Worm (Caenorhabditis elegans) whole organism, L4 larva: ENCODE measurements around the gene vha-11.

Experiments
- F10B5.3 ChIP-seq: sonication (generic microtip); optimal IDR thresholded peaks from 2 replicates; lab custom pipeline; 2016; ENCODE audit warnings: mild to moderate bottlenecking, missing genetic modification characterization, missing compliant biosample characterization
- F26F4.8 ChIP-seq: fragments of 200-800 bp; sonication (Bioruptor generic); conservative IDR thresholded peaks from 2 replicates; pipeline ENCODE4 v1.3.6; 2022; ENCODE audit warnings: missing genetic modification characterization, missing compliant biosample characterization
- F44E2.7 ChIP-seq: fragments of 200-800 bp; sonication (Bioruptor generic); IDR thresholded peaks from 2 replicates; pipeline ENCODE4 v2.1.2; 2022; ENCODE audit warnings: missing genetic modification characterization, missing compliant biosample characterization
- Y5F2A.4 ChIP-seq: fragments of 200-800 bp; sonication (Bioruptor generic); optimal IDR thresholded peaks from 2 replicates; lab custom pipeline; 2018; ENCODE audit warnings: mild to moderate bottlenecking, missing genetic modification characterization, missing compliant biosample characterization
- Y75B8A.6 ChIP-seq: fragments of 200-800 bp; sonication (Bioruptor generic); IDR thresholded peaks from 2 replicates; pipeline ENCODE4 v1.3.6; 2022; ENCODE audit warnings: missing genetic modification reagents, missing genetic modification characterization, missing compliant biosample characterization
- aly-2 ChIP-seq: sonication (generic microtip); optimal IDR thresholded peaks from 2 replicates; lab custom pipeline; 2018; ENCODE audit warnings: missing biosample characterization, missing genetic modification characterization
- arid-1 ChIP-seq: fragments of 200-800 bp; sonication (Bioruptor generic); conservative IDR thresholded peaks from 2 replicates; pipeline ENCODE4 v1.3.6; 2022; ENCODE audit warnings: missing genetic modification reagents, missing genetic modification characterization, missing compliant biosample characterization
- ceh-28 ChIP-seq: fragments of 150-350 bp; optimal IDR thresholded peaks from 2 replicates; lab custom pipeline; 2014; ENCODE audit warnings: missing biosample characterization, missing genetic modification reagents, missing genetic modification characterization
- ceh-32 ChIP-seq: sonication (generic microtip); optimal IDR thresholded peaks from 2 replicates; lab custom pipeline; 2016; ENCODE audit warnings: mild to moderate bottlenecking, missing genetic modification characterization, missing compliant biosample characterization; ENCODE audit not compliant: poor library complexity
- ces-1 ChIP-seq: fragments of 150-350 bp; sonication (generic microtip); optimal IDR thresholded peaks from 4 replicates; lab custom pipeline; 2014; ENCODE audit warnings: missing biosample characterization, missing genetic modification reagents, missing genetic modification characterization
- cey-2 ChIP-seq: sonication (generic microtip); optimal IDR thresholded peaks from 3 replicates; lab custom pipeline; 2017; ENCODE audit warnings: missing genetic modification characterization, mild to moderate bottlenecking, missing compliant biosample characterization, antibody characterized with exemption, borderline replicate concordance; ENCODE audit not compliant: insufficient read depth
- daf-12 ChIP-seq: fragments of 150-350 bp; optimal IDR thresholded peaks from 2 replicates; lab custom pipeline; 2014; ENCODE audit warnings: missing biosample characterization, missing genetic modification reagents, missing genetic modification characterization
- dmd-6 ChIP-seq: fragments of 200-800 bp; sonication (Bioruptor generic); IDR thresholded peaks from 2 replicates; pipeline ENCODE4 v1.3.6; 2022; ENCODE audit warnings: missing genetic modification reagents, missing genetic modification characterization, missing compliant biosample characterization
- dmd-9 ChIP-seq: fragments of 200-800 bp; sonication (Bioruptor generic); IDR thresholded peaks from 2 replicates; pipeline ENCODE4 v1.3.6; 2022; ENCODE audit warnings: missing genetic modification reagents, missing genetic modification characterization, missing compliant biosample characterization
- egl-43 ChIP-seq: fragments of 200-800 bp; sonication (Bioruptor generic); IDR thresholded peaks from 2 replicates; pipeline ENCODE4 v1.3.6; 2022; ENCODE audit warnings: missing genetic modification reagents, missing genetic modification characterization, missing compliant biosample characterization
- fkh-10 ChIP-seq: fragments of 150-350 bp; optimal IDR thresholded peaks from 2 replicates; lab custom pipeline; 2014; ENCODE audit warnings: missing biosample characterization, missing genetic modification reagents, missing genetic modification characterization
- hmg-1.1 ChIP-seq: fragments of 200-800 bp; sonication (Bioruptor generic); IDR thresholded peaks from 2 replicates; pipeline ENCODE4 v1.3.6; 2022; ENCODE audit warnings: missing genetic modification reagents, missing genetic modification characterization, missing compliant biosample characterization
- jun-1 ChIP-seq: fragments of 150-350 bp; optimal IDR thresholded peaks from 2 replicates; lab custom pipeline; 2014; ENCODE audit warnings: missing biosample characterization, missing genetic modification reagents, missing genetic modification characterization
- lim-7 ChIP-seq: fragments of 200-800 bp; sonication (Bioruptor generic); IDR thresholded peaks from 2 replicates; pipeline ENCODE4 v1.3.6; 2022; ENCODE audit warnings: missing genetic modification characterization, missing compliant biosample characterization
- lin-39 ChIP-seq: fragments of 150-350 bp; optimal IDR thresholded peaks from 2 replicates; lab custom pipeline; 2014; ENCODE audit warnings: missing biosample characterization, missing genetic modification reagents, missing genetic modification characterization
- lir-3 ChIP-seq: sonication (generic microtip); optimal IDR thresholded peaks from 2 replicates; lab custom pipeline; 2016; ENCODE audit warnings: mild to moderate bottlenecking, missing genetic modification characterization, missing compliant biosample characterization
- madf-9 ChIP-seq: fragments of 200-800 bp; sonication (Bioruptor generic); conservative IDR thresholded peaks from 2 replicates; pipeline ENCODE4 v1.3.6; 2022; ENCODE audit warnings: missing genetic modification reagents, missing genetic modification characterization, missing compliant biosample characterization
- mdl-1 ChIP-seq, 2 experiments: fragments of 150-350 bp in 1 of 2; sonication (generic microtip) in 1 of 2; optimal IDR thresholded peaks; 2 replicates each; lab custom pipeline; 2014 to 2017; ENCODE audit warnings: missing biosample characterization in 2 of 2, missing genetic modification characterization in 2 of 2
- mdt-29 ChIP-seq: fragments of 200-800 bp; sonication (Bioruptor generic); IDR thresholded peaks from 2 replicates; pipeline ENCODE4 v1.3.6; 2022; ENCODE audit warnings: missing genetic modification reagents, missing genetic modification characterization, missing compliant biosample characterization
- mxl-2 ChIP-seq: fragments of 200-800 bp; sonication (Bioruptor generic); conservative IDR thresholded peaks from 2 replicates; pipeline ENCODE4 v1.3.6; 2022; ENCODE audit warnings: missing genetic modification reagents, missing genetic modification characterization, missing compliant biosample characterization
- mxl-3 ChIP-seq: fragments of 200-800 bp; sonication (Bioruptor generic); optimal IDR thresholded peaks from 2 replicates; lab custom pipeline; 2018; ENCODE audit warnings: mild to moderate bottlenecking, missing genetic modification characterization, missing compliant biosample characterization
- nhr-102 ChIP-seq: sonication (generic microtip); optimal IDR thresholded peaks from 2 replicates; lab custom pipeline; 2016; ENCODE audit warnings: mild to moderate bottlenecking, missing genetic modification characterization, moderate library complexity, missing compliant biosample characterization
- nhr-111 ChIP-seq: fragments of 200-800 bp; sonication (Bioruptor generic); optimal IDR thresholded peaks from 2 replicates; lab custom pipeline; 2018; ENCODE audit warnings: mild to moderate bottlenecking, missing genetic modification characterization, missing compliant biosample characterization
- nhr-41 ChIP-seq: fragments of 200-800 bp; sonication (Bioruptor generic); IDR thresholded peaks from 2 replicates; pipeline ENCODE4 v1.3.6; 2022; ENCODE audit warnings: missing genetic modification reagents, missing genetic modification characterization, missing compliant biosample characterization
- nhr-6 ChIP-seq: fragments of 150-350 bp; optimal IDR thresholded peaks from 2 replicates; lab custom pipeline; 2014; ENCODE audit warnings: missing biosample characterization, missing genetic modification characterization
- pha-4 ChIP-seq, 2 experiments: fragments of 150-350 bp in 1 of 2; fragments of 200-800 bp in 1 of 2; sonication (Bioruptor generic) in 1 of 2; IDR thresholded peaks in 1 of 2; optimal IDR thresholded peaks in 1 of 2; 2 replicates each; pipeline versions ENCODE4 v1.3.6 to Lab custom; 2014 to 2022; ENCODE audit warnings: missing genetic modification characterization in 2 of 2, missing genetic modification reagents in 2 of 2, missing biosample characterization in 1 of 2, missing compliant biosample characterization in 1 of 2
- rbr-2 ChIP-seq: sonication (generic microtip); optimal IDR thresholded peaks from 2 replicates; lab custom pipeline; 2016; ENCODE audit warnings: missing genotype, missing genetic modification characterization, missing compliant biosample characterization
- saeg-2 ChIP-seq: fragments of 200-800 bp; sonication (Bioruptor generic); IDR thresholded peaks from 2 replicates; pipeline ENCODE4 v1.3.6; 2022; ENCODE audit warnings: missing genetic modification reagents, missing genetic modification characterization, missing compliant biosample characterization
- set-16 ChIP-seq: fragments of 200-800 bp; sonication (Bioruptor generic); IDR thresholded peaks from 2 replicates; pipeline ENCODE4 v1.3.6; 2022; ENCODE audit warnings: missing genetic modification reagents, missing genetic modification characterization, missing compliant biosample characterization
- skn-1 ChIP-seq: fragments of 150-350 bp; optimal IDR thresholded peaks from 2 replicates; lab custom pipeline; 2014; ENCODE audit warnings: missing biosample characterization, missing genetic modification characterization
- unc-62 ChIP-seq, 3 experiments: fragments of 150-350 bp in 1 of 3; sonication (generic microtip); optimal IDR thresholded peaks in 2 of 3; peaks in 1 of 3; 1 replicate in 1 of 3; 2 replicates in 2 of 3; lab custom pipeline; 2014 to 2017; ENCODE audit warnings: missing biosample characterization in 3 of 3, missing genetic modification characterization in 3 of 3, missing genetic modification reagents in 3 of 3, missing genotype in 1 of 3
- vab-7 ChIP-seq: fragments of 200-800 bp; sonication (Bioruptor generic); IDR thresholded peaks from 2 replicates; pipeline ENCODE4 v1.3.6; 2022; ENCODE audit warnings: missing genetic modification reagents, missing genetic modification characterization, missing compliant biosample characterization
- zag-1 ChIP-seq: fragments of 150-350 bp; optimal IDR thresholded peaks from 2 replicates; lab custom pipeline; 2014; ENCODE audit warnings: missing biosample characterization, missing genetic modification characterization

vha-11 gene

DNA sequence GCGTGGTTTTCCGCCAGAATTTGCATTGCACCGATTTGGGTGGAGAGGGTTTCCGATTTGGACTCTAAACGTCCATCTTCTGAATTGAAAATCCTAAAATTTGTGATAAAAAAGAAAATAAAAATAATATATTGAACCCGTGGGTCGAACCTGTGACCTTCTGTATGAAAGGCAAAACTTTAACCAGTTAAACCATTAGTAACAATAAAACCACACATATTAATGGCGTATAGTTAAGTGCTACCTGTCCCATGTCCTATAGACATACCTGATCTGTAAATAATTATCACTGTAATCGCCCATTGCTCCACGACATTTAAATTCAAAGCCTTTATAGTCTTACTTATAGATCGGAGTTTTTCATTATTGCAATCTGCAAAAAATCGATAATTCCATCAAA, 12.9 kb upstream of the vha-11 start (continued):
- TF ChIP-seq lin-39 (no peak), skn-1 (tag; lab: Kevin White, UChicago) (no peak), cey-2 (tag; lab: Kevin White, UChicago) (no peak), mxl-2 (GFP tag; lab: Robert Waterston, UW) (no peak), pha-4 (GFP tag; IDR thresholded peaks at IDR 0.05; lab: Robert Waterston, UW) (peak; percentile 59; the same call in 1 of the 2 replicates), pha-4 (tag; optimal IDR thresholded peaks at IDR 0.05; lab: Kevin White, UChicago) (no peak), Y5F2A.4 (no peak), nhr-102 (tag; lab: Kevin White, UChicago) (no peak), F10B5.3 (no peak), F26F4.8 (GFP tag; lab: Robert Waterston, UW) (0 out of 2 replicates have a peak, but pooled peaks have one; percentile 5), fkh-10 (GFP tag; lab: Kevin White, UChicago) (no peak), saeg-2 (GFP tag; lab: Robert Waterston, UW) (no peak), mdt-29 (GFP tag; lab: Robert Waterston, UW) (no peak), nhr-6 (tag; lab: Kevin White, UChicago) (no peak), dmd-9 (GFP tag; lab: Robert Waterston, UW) (no peak), arid-1 (GFP tag; lab: Robert Waterston, UW) (no peak; the same call in 1 of the 2 replicates), lir-3 (tag; lab: Kevin White, UChicago) (no peak), F44E2.7 (GFP tag; lab: Robert Waterston, UW) (no peak), zag-1 (no peak), set-16 (GFP tag; lab: Robert Waterston, UW) (no peak), dmd-6 (no peak), egl-43 (no peak), ceh-28 (tag; lab: Kevin White, UChicago) (peak; percentile 16), aly-2 (tag; lab: Kevin White, UChicago) (no peak), madf-9 (GFP tag; lab: Robert Waterston, UW) (no peak), ces-1 (GFP tag; lab: Kevin White, UChicago) (no peak), lim-7 (GFP tag; lab: Robert Waterston, UW) (peak; percentile 57; the same call in 1 of the 2 replicates), Y75B8A.6 (no peak), mxl-3 (GFP tag; lab: Kevin White, UChicago) (no peak), vab-7 (GFP tag; lab: Robert Waterston, UW) (no peak), daf-12 (tag; lab: Kevin White, UChicago) (no peak)

DNA sequence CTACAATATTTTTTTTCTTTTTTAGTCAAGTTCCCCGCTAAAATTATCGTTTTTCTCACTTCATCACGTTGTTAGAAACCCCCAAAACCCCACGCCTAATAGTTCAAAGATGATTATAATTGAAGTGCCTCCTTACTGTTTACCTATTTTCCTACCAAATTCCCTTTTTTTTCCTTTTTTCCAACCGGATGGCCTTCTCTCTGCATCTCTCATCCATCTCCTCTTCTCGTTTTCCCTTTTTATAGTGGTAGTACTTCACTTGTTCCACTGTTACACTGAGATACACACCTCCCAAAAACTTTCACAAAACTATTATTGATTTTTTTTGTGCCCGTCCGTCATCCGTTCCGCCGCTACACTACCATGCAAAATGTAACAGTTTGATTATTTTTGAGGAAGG, 8.6 kb upstream of the vha-11 start, which contains the start of gene nsy-4:
Gene nsy-4, plus strand, starts transcription at position 274 of the 400 bp plus-strand sequence.
- TF ChIP-seq rbr-2 (tag; lab: Kevin White, UChicago) = no peak
- peak in 1 of 2 experiments; percentile 28 for TF ChIP-seq unc-62 (GFP tag; optimal IDR thresholded peaks at IDR 0.05 in 1 of 2; lab: Kevin White, UChicago)
- no peak for TF ChIP-seq unc-62 (tag; optimal IDR thresholded peaks at IDR 0.05; lab: Kevin White, UChicago)
- TF ChIP-seq jun-1 = no peak

- TF ChIP-seq mdl-1 (tag; optimal IDR thresholded peaks at IDR 0.05; lab: Kevin White, UChicago) = no peak
- TF ChIP-seq nhr-111 (GFP tag; lab: Kevin White, UChicago) = no peak
- TF ChIP-seq jun-1 = no peak
- TF ChIP-seq nhr-6 (tag; lab: Kevin White, UChicago) = no peak
- TF ChIP-seq nhr-41 (GFP tag; lab: Robert Waterston, UW) = no peak
- no peak for TF ChIP-seq rbr-2 (tag; lab: Kevin White, UChicago)
- no peak for TF ChIP-seq madf-9 (GFP tag; lab: Robert Waterston, UW)
- no peak for TF ChIP-seq hmg-1.1 (GFP tag; lab: Robert Waterston, UW)
- no peak for TF ChIP-seq ceh-32
These were observed 7.2 kb upstream of the vha-11 start for ce11 chrIV:2321546-2321945.
